Fruit fly (Drosophila melanogaster): ENCODE results near the gene CG46439.

CG46439 gene

DNA sequence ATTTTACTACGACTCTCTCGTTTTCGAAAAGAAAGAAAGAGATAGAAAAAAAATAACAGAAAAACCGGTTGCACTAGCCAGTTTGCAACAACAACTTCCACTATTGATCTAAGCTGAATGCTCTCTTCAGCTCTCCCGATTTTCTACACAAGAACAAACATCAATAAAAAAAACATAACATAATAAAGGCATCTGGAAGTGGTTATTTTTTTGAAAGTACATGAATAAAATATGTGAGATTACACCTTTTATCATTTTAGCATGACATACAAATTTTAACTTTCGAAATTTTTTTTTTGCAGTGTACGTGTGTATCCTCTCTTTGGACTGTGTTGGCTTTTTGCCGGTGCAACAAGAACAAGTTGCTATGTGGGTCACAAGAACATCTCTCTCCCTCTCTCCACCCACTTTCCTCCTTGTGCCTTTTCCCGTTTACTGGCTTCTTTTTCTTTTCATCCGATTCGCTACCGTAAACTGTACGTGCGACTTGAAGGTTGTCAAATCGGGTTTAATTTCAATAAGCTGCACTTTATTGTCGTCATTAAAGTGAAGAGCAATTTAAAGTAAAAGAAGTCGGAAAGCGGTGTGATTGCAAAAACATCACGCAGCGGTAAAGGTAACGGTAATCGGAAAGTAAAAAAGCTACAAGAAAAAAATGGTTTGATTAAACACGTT, 11.4 kb downstream of the CG46439 start:
- TF ChIP-seq usp (GFP tag; optimal IDR thresholded peaks at IDR 0.05), result no peak
- no peak for TF ChIP-seq psq (optimal IDR thresholded peaks at IDR 0.05)
- TF ChIP-seq Dll (optimal IDR thresholded peaks at IDR 0.05), result no peak
- no peak for TF ChIP-seq CG8478 (optimal IDR thresholded peaks at IDR 0.05)
- no peak for TF ChIP-seq pan (optimal IDR thresholded peaks at IDR 0.05)
- no peak for TF ChIP-seq EcR (GFP tag; optimal IDR thresholded peaks at IDR 0.05)

DNA sequence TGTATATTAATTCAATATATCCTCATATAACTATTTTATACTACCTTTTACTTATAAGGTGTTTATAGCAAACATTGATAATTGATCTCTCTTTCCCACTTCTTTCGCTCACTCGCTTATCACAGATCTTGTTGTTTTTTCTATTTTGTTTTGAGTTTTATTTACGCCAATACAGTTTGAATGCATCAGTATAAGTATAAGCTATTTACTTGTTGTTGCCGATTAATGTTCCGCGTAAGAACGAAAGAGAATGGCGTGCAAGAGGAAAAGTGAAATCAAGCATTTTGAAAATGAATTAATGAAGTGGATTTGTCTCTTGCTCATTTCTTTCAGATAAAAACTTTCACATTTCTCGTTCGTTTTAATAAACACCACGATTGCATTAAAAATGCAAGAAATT, 12.4 kb downstream of the CG46439 start:
- TF ChIP-seq CG8478 (optimal IDR thresholded peaks at IDR 0.05), result no peak

DNA sequence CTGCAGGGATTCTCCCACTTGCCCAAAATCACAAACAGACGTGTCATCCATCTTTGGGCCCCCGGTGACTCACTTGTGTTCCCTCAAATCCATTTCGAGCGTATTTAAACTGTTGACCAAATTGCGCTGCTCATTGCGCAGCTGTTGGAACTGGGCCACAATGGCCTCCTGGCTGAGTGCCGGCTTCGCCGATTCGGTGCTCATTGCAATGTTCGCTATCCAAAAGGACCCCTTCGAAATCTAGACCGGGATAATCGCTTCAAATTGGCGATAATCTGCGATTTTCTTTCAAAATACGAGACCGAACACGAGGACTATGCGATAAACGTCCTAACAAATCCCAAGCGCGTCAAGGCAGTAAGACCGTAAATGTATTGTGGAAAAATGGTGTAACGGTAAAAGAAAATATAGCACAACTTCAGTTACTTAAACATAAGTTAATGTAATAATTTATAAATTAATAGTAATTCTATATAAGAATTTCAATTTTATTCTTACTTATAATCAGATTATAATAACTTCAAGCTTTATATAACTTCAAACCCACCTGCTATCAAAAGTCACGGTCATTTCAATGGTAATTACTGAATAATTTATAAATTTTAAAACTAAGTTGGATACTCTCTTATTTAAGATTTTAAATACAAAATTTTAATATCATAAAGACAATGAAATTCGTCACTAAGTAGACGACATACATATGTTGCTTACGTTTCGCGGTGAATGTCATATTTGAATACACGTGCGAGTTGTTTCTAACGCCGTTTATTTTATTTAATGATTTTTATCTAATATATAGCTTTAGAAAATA, 21.8 kb downstream of the CG46439 start, which contains the start of the genes Pfdn2 and Noc1:
Pfdn2 (minus strand) TSS at position 346 of the 811 bp plus-strand sequence.
Noc1 (plus strand) TSS at position 727 of the 811 bp plus-strand sequence.
- TF ChIP-seq pan (optimal IDR thresholded peaks at IDR 0.05) (no peak), psq (optimal IDR thresholded peaks at IDR 0.05) (no peak), Dll (optimal IDR thresholded peaks at IDR 0.05) (no peak), usp (GFP tag; optimal IDR thresholded peaks at IDR 0.05) (no peak), EcR (GFP tag; optimal IDR thresholded peaks at IDR 0.05) (no peak), CG8478 (optimal IDR thresholded peaks at IDR 0.05) (no peak)

DNA sequence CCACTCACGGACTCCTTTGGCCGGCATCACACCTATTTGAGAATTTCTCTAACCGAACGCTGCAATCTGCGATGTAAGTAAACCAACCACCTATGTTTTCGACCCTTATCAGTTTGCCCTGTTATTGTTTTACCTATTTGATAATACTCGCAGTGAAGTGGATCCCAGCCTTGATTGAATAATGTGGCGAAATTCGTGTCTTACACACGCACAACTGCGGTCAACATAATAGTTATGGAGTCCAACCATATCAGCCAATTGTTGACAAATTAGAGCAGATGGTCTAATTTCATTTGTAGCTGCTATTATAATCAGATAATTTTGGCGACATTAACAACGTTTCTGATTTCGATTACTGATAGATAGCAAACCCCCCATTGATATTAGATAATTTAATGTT, 25.0 kb downstream of the CG46439 start:
- no peak for TF ChIP-seq pan (optimal IDR thresholded peaks at IDR 0.05)
- no peak for TF ChIP-seq EcR (GFP tag; optimal IDR thresholded peaks at IDR 0.05)
- no peak for TF ChIP-seq CG8478 (optimal IDR thresholded peaks at IDR 0.05)
- TF ChIP-seq Dll (optimal IDR thresholded peaks at IDR 0.05), result no peak
- no peak for TF ChIP-seq usp (GFP tag; optimal IDR thresholded peaks at IDR 0.05)
- TF ChIP-seq psq (optimal IDR thresholded peaks at IDR 0.05), result no peak

DNA sequence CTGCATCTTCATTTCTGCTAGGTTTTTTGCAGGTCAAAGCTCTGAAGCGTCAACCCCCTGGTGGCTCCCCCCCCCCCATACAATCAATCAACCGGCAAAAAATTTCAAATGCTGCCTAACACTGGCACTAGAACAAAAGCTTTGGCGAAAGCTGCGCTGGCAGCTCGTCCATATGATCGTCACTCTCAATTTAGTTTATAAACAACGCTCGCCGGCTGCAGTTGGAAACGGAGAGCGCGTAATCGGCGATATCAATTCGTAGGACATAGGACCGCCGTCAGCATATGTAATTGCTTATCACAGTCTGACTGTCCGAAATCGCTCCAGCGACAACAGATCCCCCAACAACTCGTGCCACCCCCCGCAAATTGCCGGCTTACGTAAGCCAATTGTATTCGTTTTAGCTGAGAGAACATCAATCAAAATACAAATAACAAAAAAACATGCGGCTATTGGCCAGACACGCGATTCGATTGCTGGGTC, 25.6 kb downstream of the CG46439 start, which contains the start of gene Mocs1:
Mocs1 (plus strand) TSS at position 155 of the 483 bp plus-strand sequence.
- no peak for TF ChIP-seq CG8478 (optimal IDR thresholded peaks at IDR 0.05)
- TF ChIP-seq Dll (optimal IDR thresholded peaks at IDR 0.05), result no peak
- no peak for TF ChIP-seq usp (GFP tag; optimal IDR thresholded peaks at IDR 0.05)
- no peak for TF ChIP-seq psq (optimal IDR thresholded peaks at IDR 0.05)
- no peak for TF ChIP-seq pan (optimal IDR thresholded peaks at IDR 0.05)
- no peak for TF ChIP-seq EcR (GFP tag; optimal IDR thresholded peaks at IDR 0.05)

DNA sequence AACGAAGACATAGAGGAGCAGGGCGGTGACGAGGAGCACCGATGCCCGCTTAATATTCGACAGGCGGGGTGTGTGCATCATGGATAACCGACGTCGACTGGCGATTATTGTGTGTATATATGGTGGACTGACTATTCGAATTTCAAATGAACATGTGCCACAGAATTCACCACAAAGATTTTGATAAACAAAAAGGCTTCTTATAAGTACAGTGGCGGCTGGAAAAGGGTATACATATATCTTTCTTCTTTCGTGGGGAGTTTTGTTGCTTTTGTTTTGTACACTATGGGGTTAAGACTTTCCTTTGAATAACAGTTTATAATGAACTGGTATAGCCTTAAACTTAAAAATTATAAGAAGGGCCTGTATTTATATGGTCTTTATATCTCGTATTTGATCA, 26.3 kb downstream of the CG46439 start, which contains the start of gene CG6310:
CG6310 (minus strand) TSS at position 101 of the 400 bp plus-strand sequence.
- TF ChIP-seq pan (optimal IDR thresholded peaks at IDR 0.05), result no peak
- no peak for TF ChIP-seq Dll (optimal IDR thresholded peaks at IDR 0.05)
- TF ChIP-seq CG8478 (optimal IDR thresholded peaks at IDR 0.05), result no peak
- no peak for TF ChIP-seq EcR (GFP tag; optimal IDR thresholded peaks at IDR 0.05)
- TF ChIP-seq usp (GFP tag; optimal IDR thresholded peaks at IDR 0.05), result no peak
- no peak for TF ChIP-seq psq (optimal IDR thresholded peaks at IDR 0.05)

DNA sequence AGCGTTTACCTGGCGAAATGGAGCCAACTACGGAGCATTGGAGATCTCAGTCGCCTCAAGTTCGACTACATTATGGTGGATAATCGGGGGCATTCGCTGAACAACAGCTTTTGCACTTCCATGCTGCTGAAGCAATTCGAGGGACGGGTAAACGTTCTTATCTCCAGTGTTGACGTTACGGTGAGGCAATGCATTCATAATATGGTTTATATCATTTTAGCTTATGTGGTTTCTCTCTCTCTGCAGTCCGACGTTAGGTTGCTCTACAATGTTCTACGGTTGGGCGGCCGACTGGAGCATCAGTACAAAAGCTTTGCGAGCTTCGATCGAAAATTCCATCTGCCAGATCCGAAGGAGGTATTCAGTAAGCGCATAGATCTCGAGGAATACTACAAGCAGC, 30.2 kb downstream of the CG46439 start:
- no peak for TF ChIP-seq EcR (GFP tag; optimal IDR thresholded peaks at IDR 0.05)
- no peak for TF ChIP-seq usp (GFP tag; optimal IDR thresholded peaks at IDR 0.05)

DNA sequence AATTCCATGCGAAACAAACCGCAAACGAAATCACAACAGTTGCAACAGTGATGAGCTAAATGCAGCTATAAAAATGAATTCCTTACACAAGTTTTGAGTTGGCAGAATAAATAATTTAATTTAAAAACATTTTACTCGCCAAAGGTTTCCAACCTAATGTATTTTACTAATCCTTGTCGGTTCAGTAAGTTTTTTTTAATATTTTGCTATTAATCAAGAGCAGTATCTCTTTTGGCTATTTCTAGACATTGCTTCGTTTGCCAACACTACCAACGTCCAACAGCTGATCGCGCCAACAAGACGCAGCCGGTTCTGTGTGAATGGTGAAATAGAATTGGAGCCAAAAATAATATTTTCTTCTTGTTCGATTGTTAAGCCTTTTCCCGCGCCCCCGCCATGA, 31.4 kb downstream of the CG46439 start, which contains the start of the genes CG32075, CG45101 and SuUR:
CG32075 (minus strand) TSS at position 253 of the 400 bp plus-strand sequence.
CG45101 (plus strand) TSS at position 303 of the 400 bp plus-strand sequence.
SuUR (plus strand) TSS at position 303 of the 400 bp plus-strand sequence.
- TF ChIP-seq usp (GFP tag; optimal IDR thresholded peaks at IDR 0.05) (no peak), EcR (GFP tag; optimal IDR thresholded peaks at IDR 0.05) (no peak), CG8478 (optimal IDR thresholded peaks at IDR 0.05) (no peak), Dll (optimal IDR thresholded peaks at IDR 0.05) (no peak), pan (optimal IDR thresholded peaks at IDR 0.05) (no peak), psq (optimal IDR thresholded peaks at IDR 0.05) (no peak)

DNA sequence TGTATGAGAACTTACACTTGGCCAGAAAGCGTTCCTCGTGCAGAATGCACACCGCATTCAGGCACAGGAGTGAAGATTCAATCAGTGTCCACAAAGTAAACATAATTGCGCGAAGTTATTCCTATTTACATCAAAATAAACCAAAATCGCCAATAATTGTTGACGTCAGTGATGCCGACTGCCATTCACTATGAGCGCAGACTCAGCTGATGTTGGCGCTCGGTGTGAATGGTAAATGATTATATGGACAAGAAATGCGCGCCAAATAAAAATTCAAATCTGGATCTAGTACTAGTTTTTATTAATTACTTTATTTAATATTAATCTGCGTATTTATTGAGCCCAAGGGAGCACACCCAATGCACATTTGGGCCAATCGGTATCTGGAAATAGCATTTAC, 33.6 kb downstream of the CG46439 start, which contains the start of gene CG32069:
CG32069 (minus strand) TSS at position 174 of the 400 bp plus-strand sequence.
- TF ChIP-seq EcR (GFP tag; optimal IDR thresholded peaks at IDR 0.05), result no peak
- no peak for TF ChIP-seq pan (optimal IDR thresholded peaks at IDR 0.05)

DNA sequence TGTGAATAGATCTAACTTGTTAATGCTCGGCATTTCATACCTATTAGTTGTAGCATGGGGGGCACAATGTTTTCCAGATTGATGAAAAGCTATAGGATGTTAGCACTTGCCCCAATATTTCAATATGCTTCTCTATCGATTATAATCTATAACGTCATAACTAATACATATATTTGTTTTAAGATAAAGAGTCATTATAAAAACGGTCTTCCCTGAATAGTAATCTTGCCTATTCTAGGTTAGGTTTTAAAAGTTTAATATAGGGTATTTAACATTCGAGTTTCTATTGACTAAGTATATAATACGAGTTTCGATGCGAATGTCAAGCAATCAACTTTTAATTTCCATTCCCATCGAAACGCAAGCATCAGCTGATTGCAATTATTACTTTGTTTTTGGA, 34.8 kb downstream of the CG46439 start, which contains the start of the genes CG6321 and Blos2:
CG6321 (minus strand) TSS at position 25 of the 400 bp plus-strand sequence.
Blos2 (plus strand) TSS at position 372 of the 400 bp plus-strand sequence.
- TF ChIP-seq psq (optimal IDR thresholded peaks at IDR 0.05) (no peak), pan (optimal IDR thresholded peaks at IDR 0.05) (peak; percentile 87), CG8478 (optimal IDR thresholded peaks at IDR 0.05) (no peak)

DNA sequence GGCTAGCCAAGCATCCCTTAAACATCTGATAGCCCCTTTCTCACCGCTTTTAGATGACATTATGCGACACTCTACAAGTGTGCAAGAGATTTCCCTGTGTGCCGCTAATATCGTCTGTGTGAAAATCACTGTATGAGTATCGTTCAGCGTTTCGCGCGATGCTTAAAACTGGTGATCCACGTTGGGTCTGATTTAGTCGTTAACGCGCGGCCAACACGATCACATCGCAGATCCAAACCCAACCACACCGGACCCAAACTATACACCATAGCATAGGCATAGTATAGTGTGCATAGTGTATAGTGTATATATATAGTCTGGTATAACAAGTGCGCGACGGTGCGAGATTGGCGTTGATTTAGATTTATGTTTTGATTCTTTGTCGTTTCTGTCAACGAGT, 42.2 kb downstream of the CG46439 start, which contains the start of gene CG7888:
CG7888 (plus strand) TSS at position 193 of the 400 bp plus-strand sequence.
- TF ChIP-seq pan (optimal IDR thresholded peaks at IDR 0.05) (no peak), CG8478 (optimal IDR thresholded peaks at IDR 0.05) (no peak)

DNA sequence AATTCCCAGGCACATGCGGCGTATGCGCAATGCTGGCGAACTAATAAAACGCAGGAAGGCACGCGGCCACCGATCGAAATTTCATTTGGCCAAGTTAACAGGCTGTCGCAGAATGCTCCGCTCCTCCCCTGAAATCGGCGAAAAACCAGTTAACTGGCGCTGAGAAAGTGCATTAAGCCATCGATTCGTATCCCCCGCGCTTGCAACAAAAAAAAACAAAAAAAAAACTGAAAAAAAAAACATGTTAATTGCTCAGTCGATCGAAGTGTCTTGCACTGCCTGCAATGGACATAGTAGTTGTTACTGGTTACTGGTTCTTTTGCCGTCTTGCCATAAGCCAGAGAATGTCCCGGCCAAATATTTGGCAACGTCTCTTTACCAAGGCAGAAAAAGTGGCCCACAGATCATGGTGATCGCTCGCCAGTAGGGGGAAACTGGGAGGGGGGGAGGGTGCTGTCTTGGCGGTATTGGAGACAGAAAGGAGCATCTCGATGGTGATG, 43.2 kb downstream of the CG46439 start:
- TF ChIP-seq pan (optimal IDR thresholded peaks at IDR 0.05) (no peak), Dll (optimal IDR thresholded peaks at IDR 0.05) (no peak), EcR (GFP tag; optimal IDR thresholded peaks at IDR 0.05) (no peak), CG8478 (optimal IDR thresholded peaks at IDR 0.05) (no peak), psq (optimal IDR thresholded peaks at IDR 0.05) (no peak), usp (GFP tag; optimal IDR thresholded peaks at IDR 0.05) (no peak)

All from whole organism.